Worm (Caenorhabditis elegans) whole organism, L4 larva: ENCODE results near the gene mre-11.
A peak's percentile ranks its signal among the peaks of the same experiment; 100 is the strongest.

ENCODE experiments used
- F44E2.7 ChIP-seq: fragments of 200-800 bp; sonication (Bioruptor generic); IDR thresholded peaks from 2 replicates; pipeline ENCODE4 v2.1.2; 2022; ENCODE audit warnings: missing genetic modification characterization, missing compliant biosample characterization
- F49E8.2 ChIP-seq: sonication (generic microtip); optimal IDR thresholded peaks from 2 replicates; lab custom pipeline; 2016; ENCODE audit warnings: missing compliant biosample characterization, mild to moderate bottlenecking, missing genetic modification characterization, borderline replicate concordance
- T20F7.1 ChIP-seq: fragments of 200-800 bp; sonication (Bioruptor generic); optimal IDR thresholded peaks from 2 replicates; lab custom pipeline; 2018; ENCODE audit warnings: mild to moderate bottlenecking, missing genetic modification characterization, missing compliant biosample characterization
- Y105C5A.15 ChIP-seq: fragments of 200-800 bp; sonication (Bioruptor generic); IDR thresholded peaks from 2 replicates; pipeline ENCODE4 v1.3.6; 2022; ENCODE audit warnings: missing genetic modification characterization, missing compliant biosample characterization
- Y5F2A.4 ChIP-seq: fragments of 200-800 bp; sonication (Bioruptor generic); optimal IDR thresholded peaks from 2 replicates; lab custom pipeline; 2018; ENCODE audit warnings: mild to moderate bottlenecking, missing genetic modification characterization, missing compliant biosample characterization
- ZK546.5 ChIP-seq, 2 experiments: sonication (generic microtip); optimal IDR thresholded peaks; 2 replicates each; lab custom pipeline; 2017; ENCODE audit warnings: missing biosample characterization in 2 of 2, missing genetic modification characterization in 2 of 2
- aha-1 ChIP-seq: fragments of 150-350 bp; peaks from one replicate; lab custom pipeline; 2014; ENCODE audit warnings: missing biosample characterization, missing genetic modification characterization
- aly-2 ChIP-seq: sonication (generic microtip); optimal IDR thresholded peaks from 2 replicates; lab custom pipeline; 2018; ENCODE audit warnings: missing biosample characterization, missing genetic modification characterization
- arid-1 ChIP-seq: fragments of 200-800 bp; sonication (Bioruptor generic); conservative IDR thresholded peaks from 2 replicates; pipeline ENCODE4 v1.3.6; 2022; ENCODE audit warnings: missing genetic modification reagents, missing genetic modification characterization, missing compliant biosample characterization
- attf-4 ChIP-seq: sonication (generic microtip); optimal IDR thresholded peaks from 3 replicates; lab custom pipeline; 2017; ENCODE audit warnings: missing biosample characterization, missing genetic modification characterization
- ceh-20 ChIP-seq: fragments of 200-800 bp; sonication (Bioruptor generic); IDR thresholded peaks from 2 replicates; pipeline ENCODE4 v1.3.6; 2022; ENCODE audit warnings: missing genetic modification reagents, missing genetic modification characterization, missing compliant biosample characterization
- ceh-32 ChIP-seq: sonication (generic microtip); optimal IDR thresholded peaks from 2 replicates; lab custom pipeline; 2016; ENCODE audit warnings: mild to moderate bottlenecking, missing genetic modification characterization, missing compliant biosample characterization; ENCODE audit not compliant: poor library complexity
- ceh-62 ChIP-seq: sonication (generic microtip); optimal IDR thresholded peaks from 2 replicates; lab custom pipeline; 2017; ENCODE audit warnings: missing biosample characterization, missing genetic modification characterization
- ceh-82 ChIP-seq: sonication (generic microtip); optimal IDR thresholded peaks from 2 replicates; lab custom pipeline; 2017; ENCODE audit warnings: missing biosample characterization, missing genetic modification characterization
- ctbp-1 ChIP-seq: fragments of 200-800 bp; sonication (Bioruptor generic); IDR thresholded peaks from 2 replicates; pipeline ENCODE4 v1.3.6; 2022; ENCODE audit warnings: missing genetic modification reagents, missing genetic modification characterization, missing compliant biosample characterization
- daf-16 ChIP-seq, 3 experiments: sonication (generic microtip); optimal IDR thresholded peaks; 2 replicates each; lab custom pipeline; 2016 to 2017; ENCODE audit warnings: missing genetic modification characterization in 3 of 3, missing genetic modification reagents in 3 of 3, mild to moderate bottlenecking in 2 of 3, missing compliant biosample characterization in 2 of 3, missing biosample characterization in 1 of 3, moderate library complexity in 1 of 3
- dmd-6 ChIP-seq: fragments of 200-800 bp; sonication (Bioruptor generic); IDR thresholded peaks from 2 replicates; pipeline ENCODE4 v1.3.6; 2022; ENCODE audit warnings: missing genetic modification reagents, missing genetic modification characterization, missing compliant biosample characterization
- dmd-9 ChIP-seq: fragments of 200-800 bp; sonication (Bioruptor generic); IDR thresholded peaks from 2 replicates; pipeline ENCODE4 v1.3.6; 2022; ENCODE audit warnings: missing genetic modification reagents, missing genetic modification characterization, missing compliant biosample characterization
- dpl-1 ChIP-seq: fragments of 150-350 bp; optimal IDR thresholded peaks from 2 replicates; lab custom pipeline; 2014; ENCODE audit warnings: missing biosample characterization, missing genetic modification reagents, missing genetic modification characterization
- duxl-1 ChIP-seq: sonication (generic microtip); optimal IDR thresholded peaks from 2 replicates; lab custom pipeline; 2016; ENCODE audit warnings: mild to moderate bottlenecking, missing genetic modification characterization, moderate library complexity, missing compliant biosample characterization; ENCODE audit not compliant: poor library complexity
- dve-1 ChIP-seq: sonication (generic microtip); optimal IDR thresholded peaks from 2 replicates; lab custom pipeline; 2017; ENCODE audit warnings: antibody characterized with exemption, mild to moderate bottlenecking, missing genetic modification characterization, missing compliant biosample characterization; ENCODE audit not compliant: insufficient read depth
- hif-1 ChIP-seq, 2 experiments: sonication (generic microtip); optimal IDR thresholded peaks; 2 replicates each; lab custom pipeline; 2016 to 2017; ENCODE audit warnings: missing compliant biosample characterization in 2 of 2, missing genetic modification characterization in 2 of 2, missing genetic modification reagents in 2 of 2, missing genotype in 2 of 2, mild to moderate bottlenecking in 1 of 2
- hlh-11 ChIP-seq: fragments of 200-800 bp; sonication (Bioruptor generic); optimal IDR thresholded peaks from 2 replicates; lab custom pipeline; 2018; ENCODE audit warnings: mild to moderate bottlenecking, missing genetic modification characterization, missing compliant biosample characterization
- hlh-30 ChIP-seq: sonication (generic microtip); optimal IDR thresholded peaks from 2 replicates; lab custom pipeline; 2017; ENCODE audit warnings: antibody characterized with exemption, mild to moderate bottlenecking, missing genetic modification characterization, missing compliant biosample characterization; ENCODE audit not compliant: insufficient read depth
- lin-1 ChIP-seq: fragments of 200-800 bp; sonication (Bioruptor generic); IDR thresholded peaks from 2 replicates; pipeline ENCODE4 v1.3.6; 2022; ENCODE audit warnings: missing genetic modification reagents, missing genetic modification characterization, missing compliant biosample characterization
- mdl-1 ChIP-seq, 2 experiments: fragments of 150-350 bp in 1 of 2; sonication (generic microtip) in 1 of 2; optimal IDR thresholded peaks; 2 replicates each; lab custom pipeline; 2014 to 2017; ENCODE audit warnings: missing biosample characterization in 2 of 2, missing genetic modification characterization in 2 of 2
- mep-1 ChIP-seq: fragments of 150-350 bp; sonication (generic microtip); optimal IDR thresholded peaks from 3 replicates; lab custom pipeline; 2014; ENCODE audit warnings: missing biosample characterization, missing genetic modification characterization
- mxl-2 ChIP-seq: fragments of 200-800 bp; sonication (Bioruptor generic); conservative IDR thresholded peaks from 2 replicates; pipeline ENCODE4 v1.3.6; 2022; ENCODE audit warnings: missing genetic modification reagents, missing genetic modification characterization, missing compliant biosample characterization
- nhr-10 ChIP-seq: fragments of 150-350 bp; optimal IDR thresholded peaks from 2 replicates; lab custom pipeline; 2014; ENCODE audit warnings: missing biosample characterization, missing genetic modification characterization
- nhr-11 ChIP-seq: fragments of 150-350 bp; optimal IDR thresholded peaks from 2 replicates; lab custom pipeline; 2014; ENCODE audit warnings: missing biosample characterization, missing genetic modification characterization
- nhr-111 ChIP-seq: fragments of 200-800 bp; sonication (Bioruptor generic); optimal IDR thresholded peaks from 2 replicates; lab custom pipeline; 2018; ENCODE audit warnings: mild to moderate bottlenecking, missing genetic modification characterization, missing compliant biosample characterization
- nhr-25 ChIP-seq: sonication (generic microtip); optimal IDR thresholded peaks from 2 replicates; lab custom pipeline; 2017; ENCODE audit warnings: missing genetic modification characterization, mild to moderate bottlenecking, missing compliant biosample characterization, antibody characterized with exemption, moderate library complexity, borderline replicate concordance; ENCODE audit not compliant: insufficient read depth
- nhr-28 ChIP-seq: fragments of 150-350 bp; optimal IDR thresholded peaks from 2 replicates; lab custom pipeline; 2014; ENCODE audit warnings: missing biosample characterization, missing genetic modification characterization
- nhr-6 ChIP-seq: fragments of 150-350 bp; optimal IDR thresholded peaks from 2 replicates; lab custom pipeline; 2014; ENCODE audit warnings: missing biosample characterization, missing genetic modification characterization
- pha-4 ChIP-seq, 2 experiments: fragments of 150-350 bp in 1 of 2; fragments of 200-800 bp in 1 of 2; sonication (Bioruptor generic) in 1 of 2; IDR thresholded peaks in 1 of 2; optimal IDR thresholded peaks in 1 of 2; 2 replicates each; pipeline versions ENCODE4 v1.3.6 to Lab custom; 2014 to 2022; ENCODE audit warnings: missing genetic modification characterization in 2 of 2, missing genetic modification reagents in 2 of 2, missing biosample characterization in 1 of 2, missing compliant biosample characterization in 1 of 2
- php-3 ChIP-seq: fragments of 200-800 bp; sonication (Bioruptor generic); IDR thresholded peaks from 2 replicates; pipeline ENCODE4 v1.3.6; 2022; ENCODE audit warnings: missing genetic modification reagents, missing genetic modification characterization, missing compliant biosample characterization
- rbr-2 ChIP-seq: sonication (generic microtip); optimal IDR thresholded peaks from 2 replicates; lab custom pipeline; 2016; ENCODE audit warnings: missing genotype, missing genetic modification characterization, missing compliant biosample characterization
- sdz-12 ChIP-seq: fragments of 200-800 bp; sonication (Bioruptor generic); optimal IDR thresholded peaks from 2 replicates; lab custom pipeline; 2018; ENCODE audit warnings: mild to moderate bottlenecking, missing genetic modification characterization, missing compliant biosample characterization
- set-16 ChIP-seq: fragments of 200-800 bp; sonication (Bioruptor generic); IDR thresholded peaks from 2 replicates; pipeline ENCODE4 v1.3.6; 2022; ENCODE audit warnings: missing genetic modification reagents, missing genetic modification characterization, missing compliant biosample characterization
- spr-1 ChIP-seq: sonication (generic microtip); optimal IDR thresholded peaks from 2 replicates; lab custom pipeline; 2016; ENCODE audit warnings: mild to moderate bottlenecking, missing genetic modification characterization, missing compliant biosample characterization
- unc-130 ChIP-seq: sonication (generic microtip); optimal IDR thresholded peaks from 2 replicates; lab custom pipeline; 2016; ENCODE audit warnings: missing genetic modification reagents, missing genetic modification characterization, missing compliant biosample characterization
- unc-62 ChIP-seq, 3 experiments: fragments of 150-350 bp in 1 of 3; sonication (generic microtip); optimal IDR thresholded peaks in 2 of 3; peaks in 1 of 3; 1 replicate in 1 of 3; 2 replicates in 2 of 3; lab custom pipeline; 2014 to 2017; ENCODE audit warnings: missing biosample characterization in 3 of 3, missing genetic modification characterization in 3 of 3, missing genetic modification reagents in 3 of 3, missing genotype in 1 of 3
- vab-7 ChIP-seq: fragments of 200-800 bp; sonication (Bioruptor generic); IDR thresholded peaks from 2 replicates; pipeline ENCODE4 v1.3.6; 2022; ENCODE audit warnings: missing genetic modification reagents, missing genetic modification characterization, missing compliant biosample characterization
- zip-11 ChIP-seq: fragments of 200-800 bp; sonication (Bioruptor generic); IDR thresholded peaks from 2 replicates; pipeline ENCODE4 v1.3.6; 2022; ENCODE audit warnings: missing genetic modification characterization, missing compliant biosample characterization
- ztf-11 ChIP-seq: fragments of 150-350 bp; optimal IDR thresholded peaks from 2 replicates; lab custom pipeline; 2014; ENCODE audit warnings: missing biosample characterization, missing genetic modification characterization
- ztf-7 ChIP-seq: fragments of 150-350 bp; optimal IDR thresholded peaks from 2 replicates; lab custom pipeline; 2014; ENCODE audit warnings: missing biosample characterization, missing genetic modification characterization

mre-11 gene

DNA sequence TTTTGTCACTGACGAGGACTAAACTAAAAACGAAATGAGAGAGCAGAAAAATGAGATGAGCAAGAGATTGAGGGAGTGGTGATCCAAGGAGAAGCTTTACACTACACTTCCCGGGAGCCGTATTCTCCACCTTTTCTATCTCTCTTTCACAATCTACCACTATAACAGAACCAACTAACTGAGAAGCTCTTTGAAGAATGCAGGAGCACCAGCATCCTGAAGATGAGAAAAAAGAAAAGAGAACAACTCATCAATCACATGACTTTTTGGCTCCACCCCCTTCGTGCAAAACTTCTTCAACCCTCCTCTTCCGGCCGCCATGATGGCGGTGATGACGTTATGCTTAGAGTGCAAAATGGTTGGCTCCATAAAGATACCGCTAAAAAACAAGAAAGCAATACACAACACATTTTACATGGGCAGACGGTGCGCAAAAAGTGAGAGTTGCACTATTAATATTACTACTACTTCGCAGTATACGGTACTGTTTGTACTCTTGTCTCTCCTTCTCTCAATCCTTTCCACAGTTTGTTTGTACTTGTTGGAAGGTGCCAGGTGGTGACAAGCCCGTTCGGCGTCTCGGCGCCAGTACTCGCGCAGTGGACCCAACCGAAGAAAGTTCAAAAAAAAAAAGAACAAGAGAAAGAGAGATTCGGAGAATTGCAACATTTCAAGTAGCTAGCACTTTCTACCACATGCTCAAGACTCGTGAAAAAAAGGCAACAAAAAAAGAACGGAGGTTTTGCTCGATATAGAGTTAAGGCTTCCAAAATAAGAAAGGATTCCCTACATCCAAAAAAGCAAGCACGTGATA lies 17.4 kb downstream of the mre-11 start:
- peak in 1 of 2 experiments; percentile 92 for TF ChIP-seq unc-62 (GFP tag; optimal IDR thresholded peaks at IDR 0.05 in 1 of 2; lab: Kevin White, UChicago)
- TF ChIP-seq unc-62 (tag; optimal IDR thresholded peaks at IDR 0.05; lab: Kevin White, UChicago) = no peak
- no peak for TF ChIP-seq set-16 (GFP tag; lab: Robert Waterston, UW)
- TF ChIP-seq duxl-1 = no peak
- no peak for TF ChIP-seq php-3 (GFP tag; lab: Robert Waterston, UW)
- TF ChIP-seq F49E8.2 (tag; lab: Kevin White, UChicago) = no peak
- TF ChIP-seq mep-1 (tag; lab: Kevin White, UChicago) = peak; percentile 47
- no peak for TF ChIP-seq ztf-7
- peak; percentile 19; the same call in 1 of the 2 replicates for TF ChIP-seq dmd-6 (GFP tag; lab: Robert Waterston, UW)
- TF ChIP-seq arid-1 (GFP tag; lab: Robert Waterston, UW) = no peak
- no peak for TF ChIP-seq F44E2.7 (GFP tag; lab: Robert Waterston, UW)
- TF ChIP-seq attf-4 (tag; lab: Kevin White, UChicago) = no peak
- no peak for TF ChIP-seq vab-7 (GFP tag; lab: Robert Waterston, UW)
- no peak for TF ChIP-seq Y105C5A.15 (GFP tag; lab: Robert Waterston, UW)
- no peak for TF ChIP-seq ZK546.5 (tag; optimal IDR thresholded peaks at IDR 0.05; lab: Kevin White, UChicago)
- no peak for TF ChIP-seq daf-16 (GFP tag; optimal IDR thresholded peaks at IDR 0.05; lab: Kevin White, UChicago)
- no peak for TF ChIP-seq daf-16 (tag; optimal IDR thresholded peaks at IDR 0.05; lab: Kevin White, UChicago)
- TF ChIP-seq sdz-12 (GFP tag; lab: Kevin White, UChicago) = no peak
- no peak for TF ChIP-seq hif-1 (tag; optimal IDR thresholded peaks at IDR 0.05; lab: Kevin White, UChicago)
- no peak for TF ChIP-seq mdl-1 (tag; optimal IDR thresholded peaks at IDR 0.05; lab: Kevin White, UChicago)
- TF ChIP-seq ctbp-1 (GFP tag; lab: Robert Waterston, UW) = no peak
- no peak for TF ChIP-seq dpl-1 (GFP tag; lab: Kevin White, UChicago)
- TF ChIP-seq lin-1 = no peak
- no peak for TF ChIP-seq unc-130
- TF ChIP-seq nhr-11 (tag; lab: Kevin White, UChicago) = peak; percentile 76
- no peak for TF ChIP-seq aly-2 (tag; lab: Kevin White, UChicago)
- no peak for TF ChIP-seq ztf-11
- peak; percentile 80 for TF ChIP-seq aha-1
- TF ChIP-seq T20F7.1 (GFP tag; lab: Kevin White, UChicago) = no peak
- TF ChIP-seq spr-1 (tag; lab: Kevin White, UChicago) = no peak
- TF ChIP-seq nhr-25 = no peak
- TF ChIP-seq ceh-32 (tag; lab: Kevin White, UChicago) = no peak
- TF ChIP-seq pha-4 (GFP tag; IDR thresholded peaks at IDR 0.05; lab: Robert Waterston, UW) = 0 out of 2 replicates have a peak, but pooled peaks have one; percentile 60
- TF ChIP-seq pha-4 (tag; optimal IDR thresholded peaks at IDR 0.05; lab: Kevin White, UChicago) = no peak
- TF ChIP-seq nhr-6 (tag; lab: Kevin White, UChicago) = no peak
- TF ChIP-seq ceh-82 = no peak
- peak; percentile 70 for TF ChIP-seq hlh-30
- no peak for TF ChIP-seq rbr-2 (tag; lab: Kevin White, UChicago)
- peak; percentile 6 for TF ChIP-seq hlh-11 (tag; lab: Kevin White, UChicago)
- no peak for TF ChIP-seq dve-1 (tag; lab: Kevin White, UChicago)
- no peak for TF ChIP-seq ceh-20 (GFP tag; lab: Robert Waterston, UW)
- TF ChIP-seq mxl-2 (GFP tag; lab: Robert Waterston, UW) = no peak
- TF ChIP-seq zip-11 (GFP tag; lab: Robert Waterston, UW) = no peak
- no peak for TF ChIP-seq Y5F2A.4 (GFP tag; lab: Kevin White, UChicago)
- TF ChIP-seq dmd-9 (GFP tag; lab: Robert Waterston, UW) = no peak
- no peak for TF ChIP-seq nhr-10
- TF ChIP-seq nhr-111 = no peak
- peak; percentile 2 for TF ChIP-seq nhr-28
- TF ChIP-seq ceh-62 (tag; lab: Kevin White, UChicago) = no peak
